Worm (Caenorhabditis elegans) whole organism, dauer: ENCODE measurements around the gene pho-1.

Experiments used
- unc-62 ChIP-seq: sonication (generic microtip); optimal IDR thresholded peaks from 2 replicates; lab custom pipeline; 2017; ENCODE audit warnings: missing biosample characterization, missing genetic modification reagents, missing genetic modification characterization

pho-1 gene

ce11 chrII:5235758-5236157 lies at the start of gene pho-1:
pho-1 (minus strand) TSS chrII:5235846.
- no peak for TF ChIP-seq unc-62 (GFP tag; lab: Kevin White, UChicago)

- no peak for TF ChIP-seq unc-62 (GFP tag; lab: Kevin White, UChicago)
These were observed 49.4 kb upstream of the pho-1 start, which contains the start of gene gur-5 for ce11 chrII:5285029-5285428. gur-5 (plus strand) TSS chrII:5285329.

- no peak for TF ChIP-seq unc-62 (GFP tag; lab: Kevin White, UChicago)
These were observed 47.2 kb upstream of the pho-1 start for ce11 chrII:5282740-5283281.

ce11 chrII:5282192-5282591 lies 46.5 kb upstream of the pho-1 start, which contains the start of gene pmt-1:
pmt-1 (minus strand) TSS chrII:5282523.
- no peak for TF ChIP-seq unc-62 (GFP tag; lab: Kevin White, UChicago)

- no peak for TF ChIP-seq unc-62 (GFP tag; lab: Kevin White, UChicago)
These were observed 45.5 kb upstream of the pho-1 start for ce11 chrII:5281137-5281536.

- no peak for TF ChIP-seq unc-62 (GFP tag; lab: Kevin White, UChicago)
These were observed 42.1 kb upstream of the pho-1 start for ce11 chrII:5277780-5278179.

ce11 chrII:5276736-5277135 lies 41.1 kb upstream of the pho-1 start:
- no peak for TF ChIP-seq unc-62 (GFP tag; lab: Kevin White, UChicago)

- TF ChIP-seq unc-62 (GFP tag; lab: Kevin White, UChicago): no peak
These were observed 36.2 kb upstream of the pho-1 start, which contains the start of gene drn-1 for ce11 chrII:5271729-5272322. drn-1 (minus strand) TSS chrII:5271845.

- TF ChIP-seq unc-62 (GFP tag; lab: Kevin White, UChicago): no peak
These were observed 33.3 kb upstream of the pho-1 start for ce11 chrII:5268977-5269376.

- TF ChIP-seq unc-62 (GFP tag; lab: Kevin White, UChicago): no peak
These were observed 29.0 kb upstream of the pho-1 start for ce11 chrII:5264650-5265049.

- TF ChIP-seq unc-62 (GFP tag; lab: Kevin White, UChicago): no peak
These were observed 19.8 kb upstream of the pho-1 start, which contains the start of gene frpr-4 for ce11 chrII:5255435-5255834. frpr-4 (minus strand) TSS chrII:5255535.

- TF ChIP-seq unc-62 (GFP tag; lab: Kevin White, UChicago): no peak
These were observed 11.2 kb upstream of the pho-1 start, which contains the start of gene ptr-6 for ce11 chrII:5246791-5247361. ptr-6 (minus strand) TSS chrII:5246837.

ce11 chrII:5241560-5241959 lies 5.9 kb upstream of the pho-1 start, which contains the start of gene T16D1.1:
T16D1.1 (minus strand) TSS chrII:5241660.
- no peak for TF ChIP-seq unc-62 (GFP tag; lab: Kevin White, UChicago)

ce11 chrII:5238366-5238765 lies 2.7 kb upstream of the pho-1 start, which contains the start of gene pho-4:
pho-4 (minus strand) TSS chrII:5238466.
- no peak for TF ChIP-seq unc-62 (GFP tag; lab: Kevin White, UChicago)

ce11 chrII:5237699-5238098 lies 2.1 kb upstream of the pho-1 start:
- TF ChIP-seq unc-62 (GFP tag; lab: Kevin White, UChicago): no peak

ce11 chrII:5234728-5235127 lies 918 bp downstream of the pho-1 start:
- TF ChIP-seq unc-62 (GFP tag; lab: Kevin White, UChicago): no peak

- no peak for TF ChIP-seq unc-62 (GFP tag; lab: Kevin White, UChicago)
These were observed 4.5 kb downstream of the pho-1 start, which contains the start of gene EGAP2.1 for ce11 chrII:5231111-5231510. EGAP2.1 (plus strand) TSS chrII:5231411.
